Worm (Caenorhabditis elegans) whole organism, L1 larva: ENCODE measurements around the gene acsd-1.

Source experiments
- C04F5.9 ChIP-seq: sonication (generic microtip); optimal IDR thresholded peaks from 2 replicates; lab custom pipeline; 2016; ENCODE audit warnings: missing genetic modification characterization, missing compliant biosample characterization
- C34B4.2 ChIP-seq: sonication (generic microtip); optimal IDR thresholded peaks from 2 replicates; lab custom pipeline; 2017; ENCODE audit warnings: mild to moderate bottlenecking, missing genetic modification characterization, missing compliant biosample characterization
- alr-1 ChIP-seq: fragments of 200-800 bp; sonication (Bioruptor generic); optimal IDR thresholded peaks from 2 replicates; lab custom pipeline; 2018; ENCODE audit warnings: borderline replicate concordance, mild to moderate bottlenecking, missing genetic modification characterization, missing compliant biosample characterization
- blmp-1 ChIP-seq: fragments of 150-350 bp; optimal IDR thresholded peaks from 2 replicates; lab custom pipeline; 2014; ENCODE audit warnings: missing biosample characterization, missing genetic modification characterization
- ceh-63 ChIP-seq: fragments of 200-800 bp; sonication (Bioruptor generic); optimal IDR thresholded peaks from 2 replicates; lab custom pipeline; 2018; ENCODE audit warnings: mild to moderate bottlenecking, missing genetic modification characterization, missing compliant biosample characterization
- ceh-8 ChIP-seq: fragments of 200-800 bp; sonication (Bioruptor generic); optimal IDR thresholded peaks from 2 replicates; lab custom pipeline; 2018; ENCODE audit warnings: mild to moderate bottlenecking, missing genetic modification characterization, moderate library complexity, missing compliant biosample characterization
- ceh-88 ChIP-seq: fragments of 200-800 bp; sonication (Bioruptor generic); IDR thresholded peaks from 2 replicates; pipeline ENCODE4 v1.3.6; 2022; ENCODE audit warnings: missing genetic modification characterization, missing compliant biosample characterization
- ces-1 ChIP-seq: fragments of 150-350 bp; optimal IDR thresholded peaks from 2 replicates; lab custom pipeline; 2014; ENCODE audit warnings: missing biosample characterization, missing genetic modification reagents, missing genetic modification characterization
- dpl-1 ChIP-seq, 3 experiments: fragments of 150-350 bp in 2 of 3; sonication (generic microtip) in 1 of 3; optimal IDR thresholded peaks; 2 replicates each; lab custom pipeline; 2014 to 2017; ENCODE audit warnings: missing biosample characterization in 3 of 3, missing genetic modification characterization in 3 of 3, missing genetic modification reagents in 3 of 3
- dsc-1 ChIP-seq: sonication (generic microtip); optimal IDR thresholded peaks from 2 replicates; lab custom pipeline; 2016; ENCODE audit warnings: mild to moderate bottlenecking, missing genetic modification characterization, missing compliant biosample characterization
- efl-1 ChIP-seq, 4 experiments: fragments of 150-350 bp; optimal IDR thresholded peaks in 3 of 4; peaks in 1 of 4; 1 replicate in 1 of 4; 2 replicates in 3 of 4; lab custom pipeline; 2014; ENCODE audit warnings: missing biosample characterization in 2 of 4, missing genetic modification characterization in 2 of 4, missing genetic modification reagents in 2 of 4
- fkh-8 ChIP-seq: sonication (generic microtip); optimal IDR thresholded peaks from 2 replicates; lab custom pipeline; 2016; ENCODE audit warnings: mild to moderate bottlenecking, missing genetic modification characterization, missing compliant biosample characterization
- grh-1 ChIP-seq: fragments of 200-800 bp; sonication (Bioruptor generic); IDR thresholded peaks from 2 replicates; pipeline ENCODE4 v1.3.6; 2022; ENCODE audit warnings: missing genetic modification reagents, missing genetic modification characterization, missing compliant biosample characterization
- hlh-17 ChIP-seq: fragments of 200-800 bp; sonication (Bioruptor generic); optimal IDR thresholded peaks from 2 replicates; lab custom pipeline; 2018; ENCODE audit warnings: missing genetic modification characterization, mild to moderate bottlenecking, missing compliant biosample characterization, moderate library complexity, borderline replicate concordance
- irx-1 ChIP-seq: sonication (generic microtip); optimal IDR thresholded peaks from 2 replicates; lab custom pipeline; 2016; ENCODE audit warnings: missing genetic modification characterization, missing compliant biosample characterization
- jun-1 ChIP-seq: fragments of 150-350 bp; optimal IDR thresholded peaks from 2 replicates; lab custom pipeline; 2014; ENCODE audit warnings: missing biosample characterization, missing genetic modification reagents, missing genetic modification characterization
- lin-14 ChIP-seq: fragments of 200-800 bp; sonication (Bioruptor generic); optimal IDR thresholded peaks from 2 replicates; lab custom pipeline; 2018; ENCODE audit warnings: mild to moderate bottlenecking, missing genetic modification characterization, moderate library complexity, missing compliant biosample characterization
- lin-39 ChIP-seq: fragments of 150-350 bp; optimal IDR thresholded peaks from 2 replicates; lab custom pipeline; 2014; ENCODE audit warnings: missing biosample characterization, missing genetic modification reagents, missing genetic modification characterization
- mef-2 ChIP-seq: fragments of 150-350 bp; optimal IDR thresholded peaks from 2 replicates; lab custom pipeline; 2014; ENCODE audit warnings: missing biosample characterization, missing genetic modification characterization
- nhr-19 ChIP-seq: fragments of 200-800 bp; sonication (Bioruptor generic); conservative IDR thresholded peaks from 2 replicates; pipeline ENCODE4 v1.3.6; 2022; ENCODE audit warnings: missing genetic modification characterization, missing compliant biosample characterization
- nhr-20 ChIP-seq: sonication (generic microtip); optimal IDR thresholded peaks from 2 replicates; lab custom pipeline; 2016; ENCODE audit warnings: mild to moderate bottlenecking, missing genetic modification characterization, missing compliant biosample characterization
- nhr-76 ChIP-seq: sonication (generic microtip); optimal IDR thresholded peaks from 2 replicates; lab custom pipeline; 2017; ENCODE audit warnings: missing biosample characterization, missing genetic modification characterization
- nhr-90 ChIP-seq: sonication (generic microtip); optimal IDR thresholded peaks from 2 replicates; lab custom pipeline; 2016; ENCODE audit warnings: mild to moderate bottlenecking, missing genetic modification characterization, missing compliant biosample characterization; ENCODE audit not compliant: poor library complexity
- pag-3 ChIP-seq: sonication (generic microtip); optimal IDR thresholded peaks from 2 replicates; lab custom pipeline; 2017; ENCODE audit warnings: missing genetic modification characterization, mild to moderate bottlenecking, missing compliant biosample characterization, antibody characterized with exemption, borderline replicate concordance; ENCODE audit not compliant: insufficient read depth
- pax-3 ChIP-seq: fragments of 200-800 bp; sonication (Bioruptor generic); optimal IDR thresholded peaks from 2 replicates; lab custom pipeline; 2018; ENCODE audit warnings: mild to moderate bottlenecking, missing genetic modification characterization, moderate library complexity, missing compliant biosample characterization
- pqm-1 ChIP-seq: sonication (generic microtip); optimal IDR thresholded peaks from 3 replicates; lab custom pipeline; 2017; ENCODE audit warnings: missing biosample characterization, missing genetic modification characterization
- rnt-1 ChIP-seq: sonication (generic microtip); optimal IDR thresholded peaks from 2 replicates; lab custom pipeline; 2016; ENCODE audit warnings: mild to moderate bottlenecking, missing genetic modification characterization, moderate library complexity, missing compliant biosample characterization
- skn-1 ChIP-seq: fragments of 150-350 bp; optimal IDR thresholded peaks from 2 replicates; lab custom pipeline; 2014; ENCODE audit warnings: missing biosample characterization, missing genetic modification characterization
- snpc-4 ChIP-seq: fragments of 150-350 bp; optimal IDR thresholded peaks from 2 replicates; lab custom pipeline; 2014; ENCODE audit warnings: missing biosample characterization, missing genetic modification characterization
- snu-23 ChIP-seq: sonication (generic microtip); optimal IDR thresholded peaks from 2 replicates; lab custom pipeline; 2016; ENCODE audit warnings: missing genetic modification characterization, missing compliant biosample characterization
- sox-4 ChIP-seq: sonication (generic microtip); optimal IDR thresholded peaks from 2 replicates; lab custom pipeline; 2016; ENCODE audit warnings: missing genetic modification characterization, missing compliant biosample characterization
- sptf-1 ChIP-seq: fragments of 150-350 bp; optimal IDR thresholded peaks from 2 replicates; lab custom pipeline; 2014; ENCODE audit warnings: missing biosample characterization, missing genetic modification characterization
- swsn-7 ChIP-seq: sonication (generic microtip); optimal IDR thresholded peaks from 2 replicates; lab custom pipeline; 2016; ENCODE audit warnings: missing genetic modification characterization, missing compliant biosample characterization
- tbx-2 ChIP-seq: sonication (generic microtip); optimal IDR thresholded peaks from 2 replicates; lab custom pipeline; 2016; ENCODE audit warnings: missing genetic modification characterization, missing compliant biosample characterization
- unc-30 ChIP-seq: sonication (generic microtip); optimal IDR thresholded peaks from 2 replicates; lab custom pipeline; 2017; ENCODE audit warnings: missing biosample characterization, missing genetic modification characterization
- xbp-1 ChIP-seq: sonication (generic microtip); optimal IDR thresholded peaks from 2 replicates; lab custom pipeline; 2016; ENCODE audit warnings: missing genetic modification characterization, missing compliant biosample characterization
- ztf-4 ChIP-seq: fragments of 150-350 bp; optimal IDR thresholded peaks from 2 replicates; lab custom pipeline; 2014; ENCODE audit warnings: missing biosample characterization, missing genetic modification characterization

acsd-1 gene

DNA sequence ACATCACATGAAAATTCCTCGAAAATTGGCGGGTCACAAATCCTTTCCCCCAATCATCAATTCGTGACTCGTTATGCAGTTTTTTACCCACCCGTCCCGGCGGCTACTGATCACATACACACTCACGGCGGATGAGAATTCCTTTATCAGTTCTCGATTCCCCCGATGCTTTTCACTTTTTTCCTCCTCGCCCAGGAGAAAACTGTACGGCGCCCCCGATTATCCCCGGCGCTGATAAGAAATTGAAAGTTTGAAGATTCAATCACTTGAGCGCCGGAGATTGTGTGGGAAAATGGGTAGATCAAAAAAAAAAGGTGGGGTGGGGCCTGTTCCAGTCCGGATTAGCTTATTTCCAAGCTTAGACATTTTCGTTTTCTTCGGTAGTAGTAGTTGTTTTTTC lies 31.6 kb downstream of the acsd-1 start:
- TF ChIP-seq ztf-4 (no peak), jun-1 (no peak), blmp-1 (tag; lab: Kevin White, UChicago) (peak; percentile 100), swsn-7 (tag; lab: Kevin White, UChicago) (no peak), pag-3 (no peak)

DNA sequence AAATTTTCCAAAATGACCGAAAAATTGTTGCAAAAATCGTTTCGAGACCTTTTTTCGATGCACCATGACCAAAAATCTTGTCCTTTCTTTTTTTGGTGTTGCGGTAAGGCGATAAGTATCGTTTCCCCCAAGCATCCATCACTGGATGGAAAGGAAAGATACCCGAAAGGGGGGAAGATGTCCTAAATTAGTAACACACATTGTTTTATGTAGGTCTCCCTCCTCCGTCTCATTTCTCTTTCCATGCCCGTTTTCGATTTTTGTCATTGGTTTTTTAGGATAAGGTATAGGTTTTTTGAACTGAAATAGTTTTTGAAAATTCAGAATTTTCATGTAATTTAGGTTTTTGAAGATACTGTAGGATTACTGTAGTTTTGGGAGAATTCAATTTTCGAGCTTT lies 33.2 kb downstream of the acsd-1 start:
- no peak for TF ChIP-seq ceh-63 (GFP tag; lab: Kevin White, UChicago)
- peak; percentile 96 for TF ChIP-seq blmp-1 (tag; lab: Kevin White, UChicago)
- no peak for TF ChIP-seq C34B4.2 (tag; lab: Kevin White, UChicago)
- TF ChIP-seq, all 84 proteins: peak for 1

DNA sequence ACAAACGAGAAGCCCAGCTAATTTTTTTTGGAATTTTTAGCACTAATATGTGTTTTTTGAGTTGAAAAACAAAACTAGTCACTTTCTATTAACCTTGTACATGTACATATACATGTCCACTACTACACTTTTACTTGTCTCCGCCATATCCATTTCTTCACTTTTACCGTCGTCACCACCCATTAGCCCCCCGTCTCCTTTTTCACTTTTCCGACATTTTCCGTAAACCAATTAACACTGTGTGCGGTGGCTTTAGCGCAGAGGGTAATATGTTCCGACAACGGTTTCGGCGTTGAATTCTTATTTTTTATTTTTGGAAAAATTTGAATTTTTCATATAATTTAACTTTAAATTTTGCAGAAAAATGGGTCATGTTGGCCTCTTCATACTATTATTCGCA lies 35.4 kb downstream of the acsd-1 start, which contains the start of gene cdh-12:
cdh-12 (plus strand) TSS at position 365 of the 400 bp plus-strand sequence.
- TF ChIP-seq unc-30: no peak
- no peak for TF ChIP-seq lin-39
- no peak for TF ChIP-seq snu-23 (GFP tag; lab: Kevin White, UChicago)
- peak; percentile 97 for TF ChIP-seq blmp-1 (tag; lab: Kevin White, UChicago)
- TF ChIP-seq, all 84 proteins: peak for 1

DNA sequence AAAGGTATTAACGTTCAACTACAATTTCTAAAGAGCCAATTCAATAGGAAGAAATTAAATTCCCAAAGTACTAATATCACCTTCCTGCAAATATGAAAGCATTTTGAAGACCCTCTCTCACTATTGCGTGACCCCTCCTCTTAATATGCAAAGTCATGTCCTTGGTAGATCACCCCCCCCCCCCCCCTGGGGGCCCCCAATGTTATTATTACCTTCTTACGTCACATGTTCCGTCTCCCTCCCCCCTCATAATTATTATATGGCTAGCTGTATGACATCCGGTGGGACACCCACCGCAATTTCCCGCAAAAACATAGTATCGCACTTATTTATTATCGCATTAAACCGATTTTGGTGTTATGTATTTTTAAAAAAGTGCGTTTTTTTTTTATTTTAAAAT lies 45.7 kb downstream of the acsd-1 start:
- TF ChIP-seq fkh-8 (tag; lab: Kevin White, UChicago): peak; percentile 10
- no peak for TF ChIP-seq C34B4.2 (tag; lab: Kevin White, UChicago)

DNA sequence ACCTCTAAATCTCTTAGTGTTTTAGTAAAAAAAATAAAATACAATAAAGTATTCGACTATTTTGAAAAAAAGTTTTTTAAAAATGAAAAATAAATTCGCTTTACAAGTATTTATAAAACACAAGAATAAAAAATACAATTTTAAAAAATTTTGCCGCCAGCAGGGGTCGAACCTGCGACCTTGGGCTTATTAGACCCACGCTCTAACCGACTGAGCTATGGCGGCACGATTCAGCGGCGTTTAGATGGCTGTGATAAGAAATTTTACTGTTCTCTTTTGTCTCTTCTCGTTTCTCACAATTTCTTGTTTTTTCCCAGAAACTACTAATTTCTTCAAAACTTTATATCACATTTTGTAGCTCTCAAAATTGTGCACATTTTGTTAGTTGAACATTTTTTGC lies 46.9 kb downstream of the acsd-1 start:
- TF ChIP-seq nhr-76 (tag; lab: Kevin White, UChicago) (no peak), pqm-1 (tag; lab: Kevin White, UChicago) (no peak), nhr-20 (tag; lab: Kevin White, UChicago) (no peak), ceh-8 (GFP tag; lab: Kevin White, UChicago) (no peak), skn-1 (tag; lab: Kevin White, UChicago) (no peak), C04F5.9 (no peak), ces-1 (GFP tag; lab: Kevin White, UChicago) (no peak), snu-23 (GFP tag; lab: Kevin White, UChicago) (no peak), hlh-17 (GFP tag; lab: Kevin White, UChicago) (no peak), mef-2 (tag; lab: Kevin White, UChicago) (no peak), ceh-63 (GFP tag; lab: Kevin White, UChicago) (no peak), efl-1 (optimal IDR thresholded peaks at IDR 0.05; lab: Kevin White, UChicago) (no peak), efl-1 (GFP tag; optimal IDR thresholded peaks at IDR 0.05 in 1 of 2; lab: Kevin White, UChicago) (no peak), xbp-1 (tag; lab: Kevin White, UChicago) (no peak), rnt-1 (tag; lab: Kevin White, UChicago) (no peak), nhr-19 (no peak), swsn-7 (tag; lab: Kevin White, UChicago) (no peak), alr-1 (tag; lab: Kevin White, UChicago) (no peak), blmp-1 (tag; lab: Kevin White, UChicago) (no peak), unc-30 (no peak)
- TF ChIP-seq, all 84 proteins: peak for 0

DNA sequence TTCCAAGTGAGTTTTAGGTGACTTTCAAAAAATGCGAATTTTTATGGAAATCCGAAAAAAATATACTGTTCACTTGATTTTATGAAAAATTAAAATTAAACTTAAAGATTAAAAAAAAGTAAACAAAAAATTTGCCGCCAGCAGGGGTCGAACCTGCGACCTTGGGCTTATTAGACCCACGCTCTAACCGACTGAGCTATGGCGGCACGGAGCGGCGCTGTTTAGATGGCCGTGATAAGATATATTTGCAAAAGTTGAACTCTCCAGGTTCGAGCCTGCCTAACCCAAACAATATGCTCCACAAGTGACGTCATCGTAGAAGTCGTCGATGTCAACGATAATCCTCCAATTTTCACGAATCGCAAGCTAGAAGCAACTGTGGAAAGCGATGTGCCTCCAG lies 48.4 kb downstream of the acsd-1 start:
- TF ChIP-seq hlh-17 (GFP tag; lab: Kevin White, UChicago) (no peak), grh-1 (GFP tag; lab: Robert Waterston, UW) (no peak), sptf-1 (tag; lab: Kevin White, UChicago) (no peak), pax-3 (tag; lab: Kevin White, UChicago) (no peak), dpl-1 (GFP tag; optimal IDR thresholded peaks at IDR 0.05; lab: Kevin White, UChicago) (no peak), dsc-1 (no peak), snpc-4 (tag; lab: Kevin White, UChicago) (no peak), ceh-88 (GFP tag; lab: Robert Waterston, UW) (no peak), irx-1 (no peak), lin-14 (no peak), tbx-2 (tag; lab: Kevin White, UChicago) (no peak), sox-4 (tag; lab: Kevin White, UChicago) (no peak), rnt-1 (tag; lab: Kevin White, UChicago) (no peak), nhr-90 (no peak)
